Worm (Caenorhabditis elegans) whole organism, L4 larva: ENCODE results near the gene C16A3.5.
A peak's percentile ranks its signal among the peaks of the same experiment; 100 is the strongest.

Experiments
- D1046.2 ChIP-seq: fragments of 200-800 bp; sonication (Bioruptor generic); IDR thresholded peaks from 2 replicates; pipeline ENCODE4 v1.3.6; 2022; ENCODE audit warnings: missing genetic modification characterization, missing compliant biosample characterization
- F37D6.2 ChIP-seq: sonication (generic microtip); optimal IDR thresholded peaks from 2 replicates; lab custom pipeline; 2016; ENCODE audit warnings: mild to moderate bottlenecking, missing genetic modification characterization, missing compliant biosample characterization
- F49E8.2 ChIP-seq: sonication (generic microtip); optimal IDR thresholded peaks from 2 replicates; lab custom pipeline; 2016; ENCODE audit warnings: missing compliant biosample characterization, mild to moderate bottlenecking, missing genetic modification characterization, borderline replicate concordance
- Y48G9A.11 ChIP-seq: fragments of 200-800 bp; sonication (Bioruptor generic); IDR thresholded peaks from 2 replicates; pipeline ENCODE4 v1.3.6; 2022; ENCODE audit warnings: missing genetic modification reagents, missing genetic modification characterization, missing compliant biosample characterization
- Y75B8A.6 ChIP-seq: fragments of 200-800 bp; sonication (Bioruptor generic); IDR thresholded peaks from 2 replicates; pipeline ENCODE4 v1.3.6; 2022; ENCODE audit warnings: missing genetic modification reagents, missing genetic modification characterization, missing compliant biosample characterization
- ZK337.2 ChIP-seq: fragments of 200-800 bp; sonication (Bioruptor generic); IDR thresholded peaks from 2 replicates; pipeline ENCODE4 v1.3.6; 2022; ENCODE audit warnings: missing genetic modification reagents, missing genetic modification characterization, missing compliant biosample characterization
- aha-1 ChIP-seq: fragments of 150-350 bp; peaks from one replicate; lab custom pipeline; 2014; ENCODE audit warnings: missing biosample characterization, missing genetic modification characterization
- aly-2 ChIP-seq: sonication (generic microtip); optimal IDR thresholded peaks from 2 replicates; lab custom pipeline; 2018; ENCODE audit warnings: missing biosample characterization, missing genetic modification characterization
- ama-1 ChIP-seq: fragments of 150-350 bp; optimal IDR thresholded peaks from 2 replicates; lab custom pipeline; 2014; ENCODE audit warnings: inconsistent platforms, mixed read lengths
- arid-1 ChIP-seq: fragments of 200-800 bp; sonication (Bioruptor generic); conservative IDR thresholded peaks from 2 replicates; pipeline ENCODE4 v1.3.6; 2022; ENCODE audit warnings: missing genetic modification reagents, missing genetic modification characterization, missing compliant biosample characterization
- ceh-28 ChIP-seq: fragments of 150-350 bp; optimal IDR thresholded peaks from 2 replicates; lab custom pipeline; 2014; ENCODE audit warnings: missing biosample characterization, missing genetic modification reagents, missing genetic modification characterization
- ceh-82 ChIP-seq: sonication (generic microtip); optimal IDR thresholded peaks from 2 replicates; lab custom pipeline; 2017; ENCODE audit warnings: missing biosample characterization, missing genetic modification characterization
- ces-1 ChIP-seq: fragments of 150-350 bp; sonication (generic microtip); optimal IDR thresholded peaks from 4 replicates; lab custom pipeline; 2014; ENCODE audit warnings: missing biosample characterization, missing genetic modification reagents, missing genetic modification characterization
- cey-2 ChIP-seq: sonication (generic microtip); optimal IDR thresholded peaks from 3 replicates; lab custom pipeline; 2017; ENCODE audit warnings: missing genetic modification characterization, mild to moderate bottlenecking, missing compliant biosample characterization, antibody characterized with exemption, borderline replicate concordance; ENCODE audit not compliant: insufficient read depth
- ctbp-1 ChIP-seq: fragments of 200-800 bp; sonication (Bioruptor generic); IDR thresholded peaks from 2 replicates; pipeline ENCODE4 v1.3.6; 2022; ENCODE audit warnings: missing genetic modification reagents, missing genetic modification characterization, missing compliant biosample characterization
- daf-12 ChIP-seq: fragments of 150-350 bp; optimal IDR thresholded peaks from 2 replicates; lab custom pipeline; 2014; ENCODE audit warnings: missing biosample characterization, missing genetic modification reagents, missing genetic modification characterization
- daf-16 ChIP-seq, 3 experiments: sonication (generic microtip); optimal IDR thresholded peaks; 2 replicates each; lab custom pipeline; 2016 to 2017; ENCODE audit warnings: missing genetic modification characterization in 3 of 3, missing genetic modification reagents in 3 of 3, mild to moderate bottlenecking in 2 of 3, missing compliant biosample characterization in 2 of 3, missing biosample characterization in 1 of 3, moderate library complexity in 1 of 3
- daf-19 ChIP-seq: fragments of 200-800 bp; sonication (Bioruptor generic); conservative IDR thresholded peaks from 2 replicates; pipeline ENCODE4 v1.3.6; 2022; ENCODE audit warnings: missing genetic modification characterization, missing compliant biosample characterization
- daf-8 ChIP-seq: fragments of 200-800 bp; sonication (Bioruptor generic); IDR thresholded peaks from 2 replicates; pipeline ENCODE4 v1.3.6; 2022; ENCODE audit warnings: missing genetic modification characterization, missing compliant biosample characterization
- dmd-9 ChIP-seq: fragments of 200-800 bp; sonication (Bioruptor generic); IDR thresholded peaks from 2 replicates; pipeline ENCODE4 v1.3.6; 2022; ENCODE audit warnings: missing genetic modification reagents, missing genetic modification characterization, missing compliant biosample characterization
- dve-1 ChIP-seq: sonication (generic microtip); optimal IDR thresholded peaks from 2 replicates; lab custom pipeline; 2017; ENCODE audit warnings: antibody characterized with exemption, mild to moderate bottlenecking, missing genetic modification characterization, missing compliant biosample characterization; ENCODE audit not compliant: insufficient read depth
- egl-43 ChIP-seq: fragments of 200-800 bp; sonication (Bioruptor generic); IDR thresholded peaks from 2 replicates; pipeline ENCODE4 v1.3.6; 2022; ENCODE audit warnings: missing genetic modification reagents, missing genetic modification characterization, missing compliant biosample characterization
- fkh-10 ChIP-seq: fragments of 150-350 bp; optimal IDR thresholded peaks from 2 replicates; lab custom pipeline; 2014; ENCODE audit warnings: missing biosample characterization, missing genetic modification reagents, missing genetic modification characterization
- fos-1 ChIP-seq: fragments of 150-350 bp; optimal IDR thresholded peaks from 2 replicates; lab custom pipeline; 2014; ENCODE audit warnings: missing biosample characterization, missing genetic modification characterization
- hlh-30 ChIP-seq: sonication (generic microtip); optimal IDR thresholded peaks from 2 replicates; lab custom pipeline; 2017; ENCODE audit warnings: antibody characterized with exemption, mild to moderate bottlenecking, missing genetic modification characterization, missing compliant biosample characterization; ENCODE audit not compliant: insufficient read depth
- lim-7 ChIP-seq: fragments of 200-800 bp; sonication (Bioruptor generic); IDR thresholded peaks from 2 replicates; pipeline ENCODE4 v1.3.6; 2022; ENCODE audit warnings: missing genetic modification characterization, missing compliant biosample characterization
- lin-13 ChIP-seq: fragments of 150-350 bp; optimal IDR thresholded peaks from 2 replicates; lab custom pipeline; 2014; ENCODE audit warnings: missing biosample characterization, missing genetic modification reagents, missing genetic modification characterization
- mdt-29 ChIP-seq: fragments of 200-800 bp; sonication (Bioruptor generic); IDR thresholded peaks from 2 replicates; pipeline ENCODE4 v1.3.6; 2022; ENCODE audit warnings: missing genetic modification reagents, missing genetic modification characterization, missing compliant biosample characterization
- mep-1 ChIP-seq: fragments of 150-350 bp; sonication (generic microtip); optimal IDR thresholded peaks from 3 replicates; lab custom pipeline; 2014; ENCODE audit warnings: missing biosample characterization, missing genetic modification characterization
- mxl-2 ChIP-seq: fragments of 200-800 bp; sonication (Bioruptor generic); conservative IDR thresholded peaks from 2 replicates; pipeline ENCODE4 v1.3.6; 2022; ENCODE audit warnings: missing genetic modification reagents, missing genetic modification characterization, missing compliant biosample characterization
- mxl-3 ChIP-seq: fragments of 200-800 bp; sonication (Bioruptor generic); optimal IDR thresholded peaks from 2 replicates; lab custom pipeline; 2018; ENCODE audit warnings: mild to moderate bottlenecking, missing genetic modification characterization, missing compliant biosample characterization
- nhr-102 ChIP-seq: sonication (generic microtip); optimal IDR thresholded peaks from 2 replicates; lab custom pipeline; 2016; ENCODE audit warnings: mild to moderate bottlenecking, missing genetic modification characterization, moderate library complexity, missing compliant biosample characterization
- nhr-11 ChIP-seq: fragments of 150-350 bp; optimal IDR thresholded peaks from 2 replicates; lab custom pipeline; 2014; ENCODE audit warnings: missing biosample characterization, missing genetic modification characterization
- nhr-111 ChIP-seq: fragments of 200-800 bp; sonication (Bioruptor generic); optimal IDR thresholded peaks from 2 replicates; lab custom pipeline; 2018; ENCODE audit warnings: mild to moderate bottlenecking, missing genetic modification characterization, missing compliant biosample characterization
- nhr-28 ChIP-seq: fragments of 150-350 bp; optimal IDR thresholded peaks from 2 replicates; lab custom pipeline; 2014; ENCODE audit warnings: missing biosample characterization, missing genetic modification characterization
- nhr-6 ChIP-seq: fragments of 150-350 bp; optimal IDR thresholded peaks from 2 replicates; lab custom pipeline; 2014; ENCODE audit warnings: missing biosample characterization, missing genetic modification characterization
- pha-4 ChIP-seq, 2 experiments: fragments of 150-350 bp in 1 of 2; fragments of 200-800 bp in 1 of 2; sonication (Bioruptor generic) in 1 of 2; IDR thresholded peaks in 1 of 2; optimal IDR thresholded peaks in 1 of 2; 2 replicates each; pipeline versions ENCODE4 v1.3.6 to Lab custom; 2014 to 2022; ENCODE audit warnings: missing genetic modification characterization in 2 of 2, missing genetic modification reagents in 2 of 2, missing biosample characterization in 1 of 2, missing compliant biosample characterization in 1 of 2
- php-3 ChIP-seq: fragments of 200-800 bp; sonication (Bioruptor generic); IDR thresholded peaks from 2 replicates; pipeline ENCODE4 v1.3.6; 2022; ENCODE audit warnings: missing genetic modification reagents, missing genetic modification characterization, missing compliant biosample characterization
- rbr-2 ChIP-seq: sonication (generic microtip); optimal IDR thresholded peaks from 2 replicates; lab custom pipeline; 2016; ENCODE audit warnings: missing genotype, missing genetic modification characterization, missing compliant biosample characterization
- saeg-2 ChIP-seq: fragments of 200-800 bp; sonication (Bioruptor generic); IDR thresholded peaks from 2 replicates; pipeline ENCODE4 v1.3.6; 2022; ENCODE audit warnings: missing genetic modification reagents, missing genetic modification characterization, missing compliant biosample characterization
- set-16 ChIP-seq: fragments of 200-800 bp; sonication (Bioruptor generic); IDR thresholded peaks from 2 replicates; pipeline ENCODE4 v1.3.6; 2022; ENCODE audit warnings: missing genetic modification reagents, missing genetic modification characterization, missing compliant biosample characterization
- spr-1 ChIP-seq: sonication (generic microtip); optimal IDR thresholded peaks from 2 replicates; lab custom pipeline; 2016; ENCODE audit warnings: mild to moderate bottlenecking, missing genetic modification characterization, missing compliant biosample characterization
- tra-1 ChIP-seq: fragments of 200-800 bp; sonication (Bioruptor generic); IDR thresholded peaks from 2 replicates; pipeline ENCODE4 v1.3.6; 2022; ENCODE audit warnings: missing genetic modification reagents, missing genetic modification characterization, missing compliant biosample characterization
- zfp-2 ChIP-seq: sonication (generic microtip); optimal IDR thresholded peaks from 2 replicates; lab custom pipeline; 2016; ENCODE audit warnings: mild to moderate bottlenecking, missing genetic modification characterization, missing compliant biosample characterization
- zip-11 ChIP-seq: fragments of 200-800 bp; sonication (Bioruptor generic); IDR thresholded peaks from 2 replicates; pipeline ENCODE4 v1.3.6; 2022; ENCODE audit warnings: missing genetic modification characterization, missing compliant biosample characterization
- zip-2 ChIP-seq: fragments of 150-350 bp; optimal IDR thresholded peaks from 2 replicates; lab custom pipeline; 2014; ENCODE audit warnings: missing biosample characterization, missing genetic modification characterization
- ztf-7 ChIP-seq: fragments of 150-350 bp; optimal IDR thresholded peaks from 2 replicates; lab custom pipeline; 2014; ENCODE audit warnings: missing biosample characterization, missing genetic modification characterization

Gene C16A3.5

ce11 chrIII:6344737-6345136 is 35.8 kb upstream of the C16A3.5 start (continued):
- TF ChIP-seq daf-12 (tag; lab: Kevin White, UChicago), result no peak
- no peak for TF ChIP-seq fos-1 (tag; lab: Kevin White, UChicago)
- no peak for TF ChIP-seq ceh-82 (tag; lab: Kevin White, UChicago)
- TF ChIP-seq zip-11 (GFP tag; lab: Robert Waterston, UW), result no peak
- TF ChIP-seq ceh-28 (tag; lab: Kevin White, UChicago), result no peak
- peak; percentile 59 for TF ChIP-seq dve-1
- TF ChIP-seq saeg-2 (GFP tag; lab: Robert Waterston, UW), result no peak
- TF ChIP-seq nhr-102 (tag; lab: Kevin White, UChicago), result no peak
- no peak for TF ChIP-seq set-16 (GFP tag; lab: Robert Waterston, UW)
- no peak for TF ChIP-seq mxl-2 (GFP tag; lab: Robert Waterston, UW)
- TF ChIP-seq daf-19 (GFP tag; lab: Robert Waterston, UW), result no peak
- TF ChIP-seq dmd-9 (GFP tag; lab: Robert Waterston, UW), result no peak
- TF ChIP-seq hlh-30 (tag; lab: Kevin White, UChicago), result peak; percentile 71
- peak; percentile 78 for TF ChIP-seq nhr-11 (tag; lab: Kevin White, UChicago)
- TF ChIP-seq mxl-3 (GFP tag; lab: Kevin White, UChicago), result peak; percentile 56
- peak; percentile 45 for TF ChIP-seq nhr-6 (tag; lab: Kevin White, UChicago)
- peak; percentile 63 for TF ChIP-seq rbr-2 (tag; lab: Kevin White, UChicago)
- peak; percentile 25 for TF ChIP-seq ama-1 (lab: Kevin White, UChicago)
- TF ChIP-seq cey-2 (tag; lab: Kevin White, UChicago), result no peak
- peak; percentile 38 for TF ChIP-seq F37D6.2
- no peak for TF ChIP-seq ctbp-1 (GFP tag; lab: Robert Waterston, UW)
- 0 out of 2 replicates have a peak, but pooled peaks have one; percentile 37 for TF ChIP-seq Y48G9A.11
- no peak for TF ChIP-seq nhr-111 (GFP tag; lab: Kevin White, UChicago)
- TF ChIP-seq zip-2 (tag; lab: Kevin White, UChicago), result no peak
- TF ChIP-seq mep-1 (tag; lab: Kevin White, UChicago), result peak; percentile 87
- TF ChIP-seq zfp-2 (tag; lab: Kevin White, UChicago), result no peak
- TF ChIP-seq arid-1, result 0 out of 2 replicates have a peak, but pooled peaks have one; percentile 39

- TF ChIP-seq F49E8.2 (tag; lab: Kevin White, UChicago), result no peak
- no peak for TF ChIP-seq pha-4 (GFP tag; IDR thresholded peaks at IDR 0.05; lab: Robert Waterston, UW)
- peak; percentile 8 for TF ChIP-seq pha-4 (tag; optimal IDR thresholded peaks at IDR 0.05; lab: Kevin White, UChicago)
- no peak for TF ChIP-seq daf-19 (GFP tag; lab: Robert Waterston, UW)
- TF ChIP-seq ctbp-1 (GFP tag; lab: Robert Waterston, UW), result no peak
- no peak for TF ChIP-seq daf-12 (tag; lab: Kevin White, UChicago)
- TF ChIP-seq aha-1 (tag; lab: Kevin White, UChicago), result peak; percentile 2
- TF ChIP-seq mdt-29 (GFP tag; lab: Robert Waterston, UW), result no peak
- TF ChIP-seq daf-16 (GFP tag; optimal IDR thresholded peaks at IDR 0.05; lab: Kevin White, UChicago), result no peak
- TF ChIP-seq daf-16 (tag; optimal IDR thresholded peaks at IDR 0.05; lab: Kevin White, UChicago), result peak; percentile 87
- no peak for TF ChIP-seq dve-1
Measured at ce11 chrIII:6345968-6346498, 34.5 kb upstream of the C16A3.5 start, which contains the start of the genes trmt-10C.2 and C56G2.22. Gene trmt-10C.2, plus strand, starts transcription at chrIII:6346281. Gene C56G2.22, plus strand, starts transcription at chrIII:6346448.

ce11 chrIII:6348578-6348977 is 32.0 kb upstream of the C16A3.5 start:
- TF ChIP-seq tra-1 (GFP tag; lab: Robert Waterston, UW) (no peak), ztf-7 (tag; lab: Kevin White, UChicago) (no peak), Y75B8A.6 (GFP tag; lab: Robert Waterston, UW) (no peak), daf-8 (GFP tag; lab: Robert Waterston, UW) (no peak), php-3 (GFP tag; lab: Robert Waterston, UW) (no peak), ces-1 (GFP tag; lab: Kevin White, UChicago) (no peak), spr-1 (no peak), ctbp-1 (GFP tag; lab: Robert Waterston, UW) (peak; percentile 73), ZK337.2 (GFP tag; lab: Robert Waterston, UW) (no peak), egl-43 (GFP tag; lab: Robert Waterston, UW) (peak; percentile 67; the same call in 1 of the 2 replicates), fkh-10 (peak; percentile 69), lim-7 (GFP tag; lab: Robert Waterston, UW) (no peak), hlh-30 (tag; lab: Kevin White, UChicago) (peak; percentile 77), aly-2 (tag; lab: Kevin White, UChicago) (no peak), zfp-2 (tag; lab: Kevin White, UChicago) (no peak), D1046.2 (no peak), lin-13 (no peak), nhr-28 (tag; lab: Kevin White, UChicago) (no peak)
